Fruit fly (Drosophila melanogaster): ENCODE results near the gene CG9705.

dm6 chr3L:16782218-16782763 lies 2.4 kb downstream of the CG9705 start:
- TF ChIP-seq CG17361 (GFP tag; IDR thresholded peaks at IDR 0.05) (no peak; the same call in none of the 3 replicates), Blimp-1 (GFP tag; optimal IDR thresholded peaks at IDR 0.05) (no peak), ash1 (GFP tag; optimal IDR thresholded peaks at IDR 0.05) (no peak), CG32532 (GFP tag; IDR thresholded peaks at IDR 0.05) (peak; percentile 64; the same call in 1 of the 2 replicates), CG10431 (GFP tag; optimal IDR thresholded peaks at IDR 0.05) (no peak), Hsf (GFP tag; optimal IDR thresholded peaks at IDR 0.05) (peak; percentile 74), Hr39 (optimal IDR thresholded peaks at IDR 0.05) (no peak), Nf-YC (tag; optimal IDR thresholded peaks at IDR 0.05) (no peak)

Measured in whole organism, embryonic.